Worm (Caenorhabditis elegans) whole organism, L1 larva: Measurements from ENCODE around the gene dpy-6.

ENCODE experiments used
- C04F5.9 ChIP-seq: sonication (generic microtip); optimal IDR thresholded peaks from 2 replicates; lab custom pipeline; 2016; ENCODE audit warnings: missing genetic modification characterization, missing compliant biosample characterization
- aha-1 ChIP-seq: fragments of 150-350 bp; optimal IDR thresholded peaks from 2 replicates; lab custom pipeline; 2014; ENCODE audit warnings: missing biosample characterization, missing genetic modification characterization
- blmp-1 ChIP-seq: fragments of 150-350 bp; optimal IDR thresholded peaks from 2 replicates; lab custom pipeline; 2014; ENCODE audit warnings: missing biosample characterization, missing genetic modification characterization
- ceh-8 ChIP-seq: fragments of 200-800 bp; sonication (Bioruptor generic); optimal IDR thresholded peaks from 2 replicates; lab custom pipeline; 2018; ENCODE audit warnings: mild to moderate bottlenecking, missing genetic modification characterization, moderate library complexity, missing compliant biosample characterization
- ceh-82 ChIP-seq, 3 experiments: fragments of 150-350 bp in 1 of 3; sonication (generic microtip) in 2 of 3; optimal IDR thresholded peaks; 2 replicates each; lab custom pipeline; 2014 to 2017; ENCODE audit warnings: missing biosample characterization in 3 of 3, missing genetic modification characterization in 3 of 3
- ces-1 ChIP-seq: fragments of 150-350 bp; optimal IDR thresholded peaks from 2 replicates; lab custom pipeline; 2014; ENCODE audit warnings: missing biosample characterization, missing genetic modification reagents, missing genetic modification characterization
- dsc-1 ChIP-seq: sonication (generic microtip); optimal IDR thresholded peaks from 2 replicates; lab custom pipeline; 2016; ENCODE audit warnings: mild to moderate bottlenecking, missing genetic modification characterization, missing compliant biosample characterization
- elt-2 ChIP-seq: sonication (generic microtip); optimal IDR thresholded peaks from 2 replicates; lab custom pipeline; 2016; ENCODE audit warnings: missing genetic modification characterization, mild to moderate bottlenecking, inconsistent platforms, missing compliant biosample characterization, missing genetic modification reagents
- ets-5 ChIP-seq: fragments of 200-800 bp; sonication (Bioruptor generic); IDR thresholded peaks from 2 replicates; pipeline ENCODE4 v1.3.6; 2022; ENCODE audit warnings: missing genetic modification characterization, missing compliant biosample characterization
- grh-1 ChIP-seq: fragments of 200-800 bp; sonication (Bioruptor generic); IDR thresholded peaks from 2 replicates; pipeline ENCODE4 v1.3.6; 2022; ENCODE audit warnings: missing genetic modification reagents, missing genetic modification characterization, missing compliant biosample characterization
- hlh-4 ChIP-seq: sonication (generic microtip); optimal IDR thresholded peaks from 2 replicates; lab custom pipeline; 2016; ENCODE audit warnings: mild to moderate bottlenecking, missing genetic modification characterization, missing compliant biosample characterization
- hpl-2 ChIP-seq: fragments of 150-350 bp; optimal IDR thresholded peaks from 2 replicates; lab custom pipeline; 2014; ENCODE audit warnings: missing biosample characterization, missing genetic modification reagents, missing genetic modification characterization
- isw-1 ChIP-seq: fragments of 200-800 bp; sonication (Bioruptor generic); IDR thresholded peaks from 2 replicates; pipeline ENCODE4 v1.3.6; 2022; ENCODE audit warnings: missing genetic modification characterization, missing compliant biosample characterization
- lin-14 ChIP-seq: fragments of 200-800 bp; sonication (Bioruptor generic); optimal IDR thresholded peaks from 2 replicates; lab custom pipeline; 2018; ENCODE audit warnings: mild to moderate bottlenecking, missing genetic modification characterization, moderate library complexity, missing compliant biosample characterization
- mef-2 ChIP-seq: fragments of 150-350 bp; optimal IDR thresholded peaks from 2 replicates; lab custom pipeline; 2014; ENCODE audit warnings: missing biosample characterization, missing genetic modification characterization
- nhr-19 ChIP-seq: fragments of 200-800 bp; sonication (Bioruptor generic); conservative IDR thresholded peaks from 2 replicates; pipeline ENCODE4 v1.3.6; 2022; ENCODE audit warnings: missing genetic modification characterization, missing compliant biosample characterization
- nhr-20 ChIP-seq: sonication (generic microtip); optimal IDR thresholded peaks from 2 replicates; lab custom pipeline; 2016; ENCODE audit warnings: mild to moderate bottlenecking, missing genetic modification characterization, missing compliant biosample characterization
- nhr-237 ChIP-seq: fragments of 150-350 bp; optimal IDR thresholded peaks from 2 replicates; lab custom pipeline; 2014; ENCODE audit warnings: missing biosample characterization, missing genetic modification characterization
- nhr-47 ChIP-seq: sonication (generic microtip); optimal IDR thresholded peaks from 2 replicates; lab custom pipeline; 2016; ENCODE audit warnings: mild to moderate bottlenecking, missing genetic modification characterization, moderate library complexity, missing compliant biosample characterization
- nhr-71 ChIP-seq: sonication (generic microtip); optimal IDR thresholded peaks from 2 replicates; lab custom pipeline; 2016; ENCODE audit warnings: mild to moderate bottlenecking, missing genetic modification characterization, moderate library complexity, missing compliant biosample characterization
- nhr-76 ChIP-seq: sonication (generic microtip); optimal IDR thresholded peaks from 2 replicates; lab custom pipeline; 2017; ENCODE audit warnings: missing biosample characterization, missing genetic modification characterization
- nhr-84 ChIP-seq: sonication (generic microtip); optimal IDR thresholded peaks from 2 replicates; lab custom pipeline; 2017; ENCODE audit warnings: missing biosample characterization, missing genetic modification characterization
- nhr-85 ChIP-seq: sonication (generic microtip); peaks from one replicate; lab custom pipeline; 2016; ENCODE audit warnings: missing genetic modification characterization, inconsistent platforms, missing compliant biosample characterization
- nhr-90 ChIP-seq: sonication (generic microtip); optimal IDR thresholded peaks from 2 replicates; lab custom pipeline; 2016; ENCODE audit warnings: mild to moderate bottlenecking, missing genetic modification characterization, missing compliant biosample characterization; ENCODE audit not compliant: poor library complexity
- pag-3 ChIP-seq: sonication (generic microtip); optimal IDR thresholded peaks from 2 replicates; lab custom pipeline; 2017; ENCODE audit warnings: missing genetic modification characterization, mild to moderate bottlenecking, missing compliant biosample characterization, antibody characterized with exemption, borderline replicate concordance; ENCODE audit not compliant: insufficient read depth
- pax-3 ChIP-seq: fragments of 200-800 bp; sonication (Bioruptor generic); optimal IDR thresholded peaks from 2 replicates; lab custom pipeline; 2018; ENCODE audit warnings: mild to moderate bottlenecking, missing genetic modification characterization, moderate library complexity, missing compliant biosample characterization
- snpc-4 ChIP-seq: fragments of 150-350 bp; optimal IDR thresholded peaks from 2 replicates; lab custom pipeline; 2014; ENCODE audit warnings: missing biosample characterization, missing genetic modification characterization
- snu-23 ChIP-seq: sonication (generic microtip); optimal IDR thresholded peaks from 2 replicates; lab custom pipeline; 2016; ENCODE audit warnings: missing genetic modification characterization, missing compliant biosample characterization
- sptf-1 ChIP-seq: fragments of 150-350 bp; optimal IDR thresholded peaks from 2 replicates; lab custom pipeline; 2014; ENCODE audit warnings: missing biosample characterization, missing genetic modification characterization
- tbx-2 ChIP-seq: sonication (generic microtip); optimal IDR thresholded peaks from 2 replicates; lab custom pipeline; 2016; ENCODE audit warnings: missing genetic modification characterization, missing compliant biosample characterization
- ztf-4 ChIP-seq: fragments of 150-350 bp; optimal IDR thresholded peaks from 2 replicates; lab custom pipeline; 2014; ENCODE audit warnings: missing biosample characterization, missing genetic modification characterization

Gene dpy-6

DNA sequence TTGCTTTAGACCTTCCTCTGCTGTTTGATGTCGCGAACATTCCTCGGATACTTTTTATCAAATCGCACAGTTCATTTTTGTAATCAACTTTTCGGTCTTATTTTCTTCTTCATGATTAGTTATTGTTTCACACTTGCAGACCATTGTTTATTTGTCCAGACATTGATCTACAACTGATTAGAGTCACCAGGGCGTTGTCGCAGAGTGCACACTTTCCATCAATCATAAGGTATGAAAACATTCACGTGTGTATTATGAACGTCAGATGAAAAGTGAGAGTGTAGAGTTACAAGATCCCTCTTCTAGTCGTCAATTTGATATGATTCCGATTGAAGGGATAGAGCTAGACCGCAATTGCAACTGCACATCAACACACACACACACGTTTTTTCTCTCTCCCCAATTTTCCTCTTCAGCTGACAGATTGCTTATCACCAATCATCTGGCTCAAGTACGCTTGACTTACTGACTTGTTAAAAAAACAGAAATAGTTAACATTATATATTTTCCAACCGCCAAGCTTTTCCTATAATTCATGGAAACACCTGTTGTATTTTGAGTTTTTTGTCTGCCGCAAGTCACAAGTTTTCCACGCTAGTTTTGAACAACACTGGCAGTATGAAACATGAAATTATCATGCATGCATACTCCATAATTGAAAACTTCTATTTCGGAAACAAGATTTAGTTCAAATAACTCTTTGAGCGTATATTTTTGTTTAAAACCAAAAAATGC is 15.3 kb downstream of the dpy-6 start (continued):
- TF ChIP-seq aha-1 (tag; lab: Kevin White, UChicago) (no peak), tbx-2 (tag; lab: Kevin White, UChicago) (no peak), snpc-4 (tag; lab: Kevin White, UChicago) (no peak), nhr-47 (tag; lab: Kevin White, UChicago) (peak; percentile 43), hlh-4 (tag; lab: Kevin White, UChicago) (peak; percentile 67), nhr-76 (tag; lab: Kevin White, UChicago) (no peak), isw-1 (GFP tag; lab: Robert Waterston, UW) (no peak), hpl-2 (GFP tag; lab: Kevin White, UChicago) (no peak), nhr-19 (GFP tag; lab: Robert Waterston, UW) (no peak), grh-1 (GFP tag; lab: Robert Waterston, UW) (no peak), mef-2 (tag; lab: Kevin White, UChicago) (no peak)
- TF ChIP-seq, all 84 proteins: peak for 6

DNA sequence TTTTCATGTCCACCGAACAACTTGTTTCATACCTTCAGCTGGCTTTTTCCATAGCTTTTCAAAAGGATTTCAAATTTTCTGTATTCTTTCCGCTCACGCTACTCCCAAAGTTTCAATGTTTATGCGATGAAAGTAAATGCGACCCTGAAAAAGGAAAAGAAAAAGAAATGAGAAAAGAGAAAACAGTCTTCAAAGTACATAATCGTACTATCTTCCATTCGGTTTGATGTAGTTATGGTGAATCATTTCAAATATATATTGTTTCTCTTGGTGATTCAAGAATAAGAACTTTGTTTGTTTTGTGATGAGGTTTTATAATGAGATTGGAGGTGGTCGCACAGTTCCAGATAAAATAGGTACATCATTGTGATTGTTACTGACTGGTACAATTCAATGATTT is 16.7 kb downstream of the dpy-6 start:
- TF ChIP-seq pag-3 (tag; lab: Kevin White, UChicago) (no peak), aha-1 (tag; lab: Kevin White, UChicago) (no peak), blmp-1 (peak; percentile 80), nhr-237 (tag; lab: Kevin White, UChicago) (no peak)
- TF ChIP-seq, all 84 proteins: peak for 1

- TF ChIP-seq nhr-84 (no peak), aha-1 (tag; lab: Kevin White, UChicago) (no peak)
These were observed 23.1 kb downstream of the dpy-6 start, which contains the start of gene kin-9 for ce11 chrX:8432361-8432760. Gene kin-9, plus strand, starts transcription at chrX:8432661.

DNA sequence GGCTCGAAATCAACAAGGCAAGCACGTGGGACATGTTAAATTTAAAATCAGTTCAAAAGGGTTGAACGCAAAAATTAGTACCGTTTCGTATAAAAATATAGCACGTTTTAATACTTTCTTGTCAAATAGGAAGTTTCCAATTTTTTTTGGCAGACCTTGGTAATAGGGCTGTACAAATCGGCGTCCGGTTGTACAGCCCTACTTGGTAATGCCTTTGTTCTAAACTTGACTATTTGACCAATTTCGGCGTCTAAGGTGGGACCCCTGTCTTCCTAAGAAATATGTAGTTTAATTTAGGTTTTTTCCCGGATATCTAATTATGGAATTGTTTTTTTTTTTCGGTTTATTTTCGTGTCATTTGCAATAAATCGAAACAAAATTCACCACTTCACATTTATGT is 25.9 kb downstream of the dpy-6 start:
- TF ChIP-seq ztf-4: no peak
- TF ChIP-seq pax-3 (tag; lab: Kevin White, UChicago): no peak
- no peak for TF ChIP-seq tbx-2 (tag; lab: Kevin White, UChicago)

DNA sequence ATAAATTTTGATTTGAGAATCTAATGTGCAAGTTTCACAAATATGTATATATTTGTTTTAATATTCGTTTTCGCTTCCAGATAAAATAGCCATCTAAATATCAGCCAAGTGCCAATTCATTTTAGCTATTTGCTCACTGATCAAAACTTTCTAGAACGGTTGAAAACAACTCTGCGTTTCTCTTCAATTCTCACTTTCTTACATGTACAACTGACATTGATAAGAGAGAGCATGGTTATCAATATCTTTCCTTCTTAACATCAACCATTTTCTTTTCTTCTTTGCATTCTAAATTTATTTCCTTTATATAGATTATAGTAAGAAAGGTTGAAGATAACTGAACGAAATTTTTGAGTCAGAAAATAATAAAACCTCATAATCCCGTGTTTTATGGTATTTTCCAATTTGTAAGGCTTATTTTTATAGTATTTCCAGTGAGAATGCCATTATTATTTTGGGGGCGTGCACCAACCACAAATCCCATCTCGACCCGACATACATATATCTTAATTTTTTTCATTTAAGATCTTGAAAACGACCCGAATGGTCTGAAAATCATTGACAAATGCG is 27.0 kb downstream of the dpy-6 start, which contains the start of gene F08F1.3:
Gene F08F1.3, plus strand, starts transcription at position 520 of the 570 bp plus-strand sequence.
- TF ChIP-seq ces-1 (GFP tag; lab: Kevin White, UChicago) (no peak), elt-2 (tag; lab: Kevin White, UChicago) (peak; percentile 52)

- TF ChIP-seq nhr-85 (peak; percentile 66), sptf-1 (tag; lab: Kevin White, UChicago) (no peak), ceh-82 (tag; optimal IDR thresholded peaks at IDR 0.05; lab: Kevin White, UChicago) (no peak), blmp-1 (peak; percentile 28), nhr-71 (tag; lab: Kevin White, UChicago) (peak; percentile 7), dsc-1 (tag; lab: Kevin White, UChicago) (no peak), ets-5 (GFP tag; lab: Robert Waterston, UW) (no peak), C04F5.9 (tag; lab: Kevin White, UChicago) (no peak), ceh-8 (GFP tag; lab: Kevin White, UChicago) (no peak), nhr-90 (no peak), lin-14 (GFP tag; lab: Kevin White, UChicago) (peak; percentile 48), nhr-20 (tag; lab: Kevin White, UChicago) (no peak), snu-23 (GFP tag; lab: Kevin White, UChicago) (peak; percentile 16)
These were observed 29.2 kb downstream of the dpy-6 start for ce11 chrX:8426160-8426712.
